Worm (Caenorhabditis elegans) whole organism, mixed stage, embryonic: ENCODE data around the gene best-15.

Experiments used
- M03D4.4 ChIP-seq: sonication (generic microtip); optimal IDR thresholded peaks from 2 replicates; lab custom pipeline; 2017; ENCODE audit warnings: mild to moderate bottlenecking, missing genetic modification characterization, missing compliant biosample characterization
- bed-3 ChIP-seq: fragments of 200-800 bp; sonication (Bioruptor generic); optimal IDR thresholded peaks from 3 replicates; lab custom pipeline; 2018; ENCODE audit warnings: mild to moderate bottlenecking, missing genetic modification characterization, moderate library complexity, missing compliant biosample characterization
- blmp-1 ChIP-seq: fragments of 150-350 bp; optimal IDR thresholded peaks from 2 replicates; lab custom pipeline; 2014; ENCODE audit warnings: missing biosample characterization, missing genetic modification characterization
- ceh-39 ChIP-seq: fragments of 150-350 bp; optimal IDR thresholded peaks from 2 replicates; lab custom pipeline; 2014; ENCODE audit warnings: missing biosample characterization, missing genetic modification characterization
- ceh-43 ChIP-seq: fragments of 200-800 bp; sonication (Bioruptor generic); optimal IDR thresholded peaks from 2 replicates; lab custom pipeline; 2018; ENCODE audit warnings: mild to moderate bottlenecking, missing genetic modification characterization, moderate library complexity, missing compliant biosample characterization
- ceh-83 ChIP-seq: fragments of 200-800 bp; sonication (Bioruptor generic); optimal IDR thresholded peaks from 2 replicates; lab custom pipeline; 2018; ENCODE audit warnings: mild to moderate bottlenecking, missing genetic modification characterization, missing compliant biosample characterization
- ces-1 ChIP-seq: fragments of 150-350 bp; optimal IDR thresholded peaks from 2 replicates; lab custom pipeline; 2014; ENCODE audit warnings: missing biosample characterization, missing genetic modification reagents, missing genetic modification characterization
- cnd-1 ChIP-seq: fragments of 200-800 bp; sonication (Bioruptor generic); optimal IDR thresholded peaks from 2 replicates; lab custom pipeline; 2018; ENCODE audit warnings: mild to moderate bottlenecking, missing genetic modification characterization, missing compliant biosample characterization
- drap-1 ChIP-seq: fragments of 200-800 bp; sonication (Bioruptor generic); optimal IDR thresholded peaks from 3 replicates; lab custom pipeline; 2018; ENCODE audit warnings: mild to moderate bottlenecking, missing genetic modification characterization, missing compliant biosample characterization
- elt-1 ChIP-seq: sonication (generic microtip); optimal IDR thresholded peaks from 2 replicates; lab custom pipeline; 2017; ENCODE audit warnings: missing genetic modification characterization, mild to moderate bottlenecking, missing compliant biosample characterization, antibody characterized with exemption, moderate library complexity, borderline replicate concordance; ENCODE audit not compliant: insufficient read depth
- elt-3 ChIP-seq: fragments of 150-350 bp; optimal IDR thresholded peaks from 2 replicates; lab custom pipeline; 2014; ENCODE audit warnings: missing biosample characterization, missing genetic modification characterization
- flh-1 ChIP-seq: fragments of 200-800 bp; sonication (Bioruptor generic); optimal IDR thresholded peaks from 2 replicates; lab custom pipeline; 2018; ENCODE audit warnings: mild to moderate bottlenecking, missing genetic modification characterization, moderate library complexity, missing compliant biosample characterization
- ham-2 ChIP-seq: fragments of 200-800 bp; sonication (Bioruptor generic); optimal IDR thresholded peaks from 2 replicates; lab custom pipeline; 2018; ENCODE audit warnings: mild to moderate bottlenecking, missing genetic modification characterization, missing compliant biosample characterization
- hlh-1 ChIP-seq: fragments of 150-350 bp; optimal IDR thresholded peaks from 2 replicates; lab custom pipeline; 2014; ENCODE audit warnings: missing biosample characterization, missing genetic modification reagents, missing genetic modification characterization
- lin-13 ChIP-seq: fragments of 150-350 bp; optimal IDR thresholded peaks from 2 replicates; lab custom pipeline; 2014; ENCODE audit warnings: missing biosample characterization, missing genetic modification characterization
- lsy-2 ChIP-seq: fragments of 150-350 bp; optimal IDR thresholded peaks from 2 replicates; lab custom pipeline; 2014; ENCODE audit warnings: missing biosample characterization, missing genetic modification characterization
- mab-5 ChIP-seq: fragments of 150-350 bp; optimal IDR thresholded peaks from 2 replicates; lab custom pipeline; 2014; ENCODE audit warnings: missing biosample characterization, missing genetic modification characterization
- mep-1 ChIP-seq: fragments of 150-350 bp; optimal IDR thresholded peaks from 2 replicates; lab custom pipeline; 2017; ENCODE audit warnings: missing biosample characterization, missing genetic modification reagents, missing genetic modification characterization, inconsistent platforms
- mls-2 ChIP-seq: sonication (generic microtip); optimal IDR thresholded peaks from 2 replicates; lab custom pipeline; 2016; ENCODE audit warnings: mild to moderate bottlenecking, missing genetic modification characterization, moderate library complexity, missing compliant biosample characterization
- nhr-12 ChIP-seq: fragments of 150-350 bp; optimal IDR thresholded peaks from 2 replicates; lab custom pipeline; 2014; ENCODE audit warnings: missing biosample characterization, missing genetic modification characterization
- nhr-2 ChIP-seq: fragments of 150-350 bp; optimal IDR thresholded peaks from 2 replicates; lab custom pipeline; 2014; ENCODE audit warnings: missing biosample characterization, missing genetic modification characterization
- nhr-237 ChIP-seq: fragments of 150-350 bp; optimal IDR thresholded peaks from 2 replicates; lab custom pipeline; 2014; ENCODE audit warnings: missing biosample characterization, missing genetic modification characterization
- nhr-28 ChIP-seq: fragments of 150-350 bp; optimal IDR thresholded peaks from 2 replicates; lab custom pipeline; 2014; ENCODE audit warnings: missing biosample characterization, missing genetic modification characterization
- pha-4 ChIP-seq: fragments of 150-350 bp; optimal IDR thresholded peaks from 2 replicates; lab custom pipeline; 2018; ENCODE audit warnings: missing biosample characterization, missing genetic modification reagents, missing genetic modification characterization
- sem-2 ChIP-seq: fragments of 200-800 bp; sonication (Bioruptor generic); optimal IDR thresholded peaks from 2 replicates; lab custom pipeline; 2018; ENCODE audit warnings: mild to moderate bottlenecking, missing genetic modification characterization, missing compliant biosample characterization
- snpc-4 ChIP-seq: fragments of 150-350 bp; optimal IDR thresholded peaks from 2 replicates; lab custom pipeline; 2014; ENCODE audit warnings: missing biosample characterization, missing genetic modification characterization
- sptf-1 ChIP-seq: sonication (generic microtip); optimal IDR thresholded peaks from 2 replicates; lab custom pipeline; 2017; ENCODE audit warnings: mild to moderate bottlenecking, missing genetic modification characterization, moderate library complexity, missing compliant biosample characterization
- tbx-8 ChIP-seq: fragments of 200-800 bp; sonication (Bioruptor generic); optimal IDR thresholded peaks from 2 replicates; lab custom pipeline; 2018; ENCODE audit warnings: mild to moderate bottlenecking, missing genetic modification characterization, moderate library complexity, missing compliant biosample characterization
- unc-120 ChIP-seq: sonication (generic microtip); optimal IDR thresholded peaks from 2 replicates; lab custom pipeline; 2017; ENCODE audit warnings: missing genetic modification characterization, missing compliant biosample characterization; ENCODE audit not compliant: poor library complexity, severe bottlenecking
- unc-39 ChIP-seq: fragments of 150-350 bp; optimal IDR thresholded peaks from 2 replicates; lab custom pipeline; 2014; ENCODE audit warnings: missing biosample characterization, missing genetic modification characterization
- unc-62 ChIP-seq: fragments of 150-350 bp; optimal IDR thresholded peaks from 2 replicates; lab custom pipeline; 2014; ENCODE audit warnings: missing biosample characterization, missing genetic modification reagents, missing genetic modification characterization
- zip-8 ChIP-seq: fragments of 150-350 bp; optimal IDR thresholded peaks from 2 replicates; lab custom pipeline; 2014; ENCODE audit warnings: missing biosample characterization, missing genetic modification characterization
- ztf-11 ChIP-seq: fragments of 150-350 bp; optimal IDR thresholded peaks from 2 replicates; lab custom pipeline; 2014; ENCODE audit warnings: missing biosample characterization, missing genetic modification characterization

best-15 gene

DNA sequence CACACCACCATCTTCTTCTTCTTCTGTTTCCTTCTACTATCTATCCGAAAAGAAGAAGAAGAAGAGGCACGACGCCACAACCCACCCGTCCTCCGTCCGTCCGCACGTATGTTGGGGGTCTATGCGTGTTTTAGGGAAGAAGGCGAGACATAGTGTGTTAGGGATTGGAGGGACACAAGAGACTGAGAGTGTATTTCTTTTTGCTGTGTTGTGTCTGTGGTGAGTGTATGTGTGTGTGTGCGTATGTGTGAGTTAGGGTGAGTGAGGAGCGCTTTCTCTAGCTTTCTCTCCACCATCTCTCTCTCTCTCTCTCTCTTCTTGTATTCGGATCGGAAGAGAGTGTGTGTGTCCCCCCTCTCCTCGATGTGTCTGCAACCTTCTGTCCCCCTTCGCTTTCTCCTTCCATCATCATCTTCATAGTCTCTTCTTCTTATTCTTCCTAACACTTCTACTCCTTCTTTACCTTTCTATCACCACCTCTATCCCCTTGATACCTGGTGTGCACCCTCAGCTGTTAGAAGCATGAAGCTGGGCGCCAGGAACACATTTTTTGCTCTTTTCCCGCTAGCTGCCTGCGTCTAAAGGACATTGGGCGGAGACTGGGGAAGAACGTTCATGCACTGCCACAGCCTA is 10.3 kb downstream of the best-15 start:
- TF ChIP-seq elt-1 (tag; lab: Kevin White, UChicago) = peak; percentile 61
- TF ChIP-seq nhr-2 = peak; percentile 63
- TF ChIP-seq sptf-1 (tag; lab: Kevin White, UChicago) = peak; percentile 77
- no peak for TF ChIP-seq zip-8 (tag; lab: Kevin White, UChicago)
- TF ChIP-seq ces-1 (GFP tag; lab: Kevin White, UChicago) = peak; percentile 76
- TF ChIP-seq unc-120 = peak; percentile 90
- no peak for TF ChIP-seq mab-5 (tag; lab: Kevin White, UChicago)
- TF ChIP-seq hlh-1 = peak; percentile 63
- peak; percentile 80 for TF ChIP-seq nhr-237 (tag; lab: Kevin White, UChicago)
- peak; percentile 48 for TF ChIP-seq drap-1 (GFP tag; lab: Kevin White, UChicago)
- TF ChIP-seq ham-2 (GFP tag; lab: Kevin White, UChicago) = peak; percentile 92
- TF ChIP-seq nhr-28 (tag; lab: Kevin White, UChicago) = no peak
- TF ChIP-seq M03D4.4 (tag; lab: Kevin White, UChicago) = peak; percentile 72
- TF ChIP-seq mls-2 = peak; percentile 61
- TF ChIP-seq nhr-12 = no peak
- peak; percentile 81 for TF ChIP-seq mep-1 (tag; lab: Kevin White, UChicago)
- TF ChIP-seq ztf-11 (tag; lab: Kevin White, UChicago) = peak; percentile 84
- TF ChIP-seq unc-62 (GFP tag; lab: Kevin White, UChicago) = peak; percentile 88
- peak; percentile 73 for TF ChIP-seq unc-39 (tag; lab: Kevin White, UChicago)
- peak; percentile 90 for TF ChIP-seq pha-4 (tag; lab: Kevin White, UChicago)
- TF ChIP-seq cnd-1 = peak; percentile 42
- no peak for TF ChIP-seq ceh-39 (tag; lab: Kevin White, UChicago)
- TF ChIP-seq lsy-2 (tag; lab: Kevin White, UChicago) = peak; percentile 71
- TF ChIP-seq flh-1 (GFP tag; lab: Kevin White, UChicago) = no peak
- TF ChIP-seq elt-3 (tag; lab: Kevin White, UChicago) = peak; percentile 7
- TF ChIP-seq ceh-83 (GFP tag; lab: Kevin White, UChicago) = peak; percentile 57
- peak; percentile 3 for TF ChIP-seq tbx-8 (GFP tag; lab: Kevin White, UChicago)
- TF ChIP-seq blmp-1 (tag; lab: Kevin White, UChicago) = peak; percentile 77

DNA sequence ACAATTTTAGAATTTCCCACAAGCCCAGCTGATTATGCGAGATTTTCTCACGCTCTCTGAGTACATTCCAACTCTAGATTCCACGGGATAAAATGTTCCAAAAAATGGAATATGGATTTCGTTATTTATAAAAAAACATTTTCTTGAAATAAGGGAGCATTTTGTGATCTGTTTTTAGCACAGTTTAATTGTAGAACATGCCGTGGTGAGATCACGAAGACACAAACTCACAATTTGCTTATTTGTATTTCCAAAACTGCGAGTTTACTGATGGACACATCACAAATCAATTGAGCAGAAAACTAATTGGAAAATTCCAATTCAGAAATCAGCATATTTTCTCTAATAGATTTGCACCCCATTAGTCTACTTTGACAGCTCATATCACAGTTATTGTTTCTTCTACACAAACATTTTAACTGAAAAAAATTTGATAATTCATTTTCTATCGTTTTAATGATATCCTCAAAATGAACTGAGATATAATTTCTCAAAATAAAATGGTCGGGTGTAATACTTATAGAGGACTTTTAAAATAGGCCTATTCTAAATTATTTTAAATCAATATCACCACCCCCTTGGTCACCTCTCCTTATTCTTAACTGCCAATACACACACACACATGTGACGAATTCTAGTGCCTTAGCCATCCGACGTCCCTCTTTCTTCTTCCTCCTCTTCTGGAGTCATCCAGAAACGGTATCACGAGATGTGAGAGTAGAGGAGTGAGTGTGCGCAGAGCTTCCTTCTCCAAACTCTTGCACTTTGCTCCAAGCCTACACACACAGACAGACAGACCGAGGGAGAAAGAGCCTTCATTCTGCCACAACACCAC is 11.0 kb downstream of the best-15 start:
- TF ChIP-seq bed-3 (GFP tag; lab: Kevin White, UChicago) = no peak
- TF ChIP-seq elt-3 (tag; lab: Kevin White, UChicago) = no peak
- TF ChIP-seq mep-1 (tag; lab: Kevin White, UChicago) = no peak
- TF ChIP-seq pha-4 (tag; lab: Kevin White, UChicago) = no peak
- no peak for TF ChIP-seq nhr-12
- TF ChIP-seq ceh-43 (GFP tag; lab: Kevin White, UChicago) = no peak
- no peak for TF ChIP-seq mls-2
- TF ChIP-seq snpc-4 (tag; lab: Kevin White, UChicago) = no peak
- TF ChIP-seq zip-8 (tag; lab: Kevin White, UChicago) = no peak
- TF ChIP-seq, all 35 proteins: peak for 0

DNA sequence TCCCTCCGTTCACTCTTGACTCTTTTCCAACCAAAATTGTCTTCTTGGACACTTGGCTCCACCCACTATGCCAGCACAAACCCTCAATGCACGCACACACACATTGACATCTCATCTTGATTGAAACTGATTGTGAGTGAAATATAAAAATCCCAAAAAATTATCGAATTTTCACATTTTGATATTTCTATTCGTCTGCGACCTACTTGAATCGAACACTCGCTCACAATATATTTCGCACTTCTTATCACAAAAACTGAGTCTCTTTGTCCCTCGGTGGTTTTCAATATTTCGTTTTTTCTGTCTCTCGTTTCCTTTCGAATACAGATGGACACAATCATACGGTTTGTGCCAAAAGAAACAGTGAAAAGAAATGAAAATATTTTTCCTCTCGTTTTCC is 11.9 kb downstream of the best-15 start:
- TF ChIP-seq nhr-237 (tag; lab: Kevin White, UChicago) (no peak), ces-1 (GFP tag; lab: Kevin White, UChicago) (no peak), ceh-39 (tag; lab: Kevin White, UChicago) (no peak), snpc-4 (tag; lab: Kevin White, UChicago) (no peak), zip-8 (tag; lab: Kevin White, UChicago) (no peak), mab-5 (tag; lab: Kevin White, UChicago) (no peak), lin-13 (no peak), unc-39 (tag; lab: Kevin White, UChicago) (no peak), mep-1 (tag; lab: Kevin White, UChicago) (no peak), ham-2 (GFP tag; lab: Kevin White, UChicago) (no peak), sem-2 (GFP tag; lab: Kevin White, UChicago) (no peak), hlh-1 (no peak), drap-1 (GFP tag; lab: Kevin White, UChicago) (no peak), nhr-12 (no peak), bed-3 (GFP tag; lab: Kevin White, UChicago) (no peak)
- TF ChIP-seq, all 35 proteins: peak for 0
